Worm (Caenorhabditis elegans) whole organism, midembryonic: ENCODE results near the gene Y77E11A.12.

ENCODE experiments used
- T22C8.4 ChIP-seq: fragments of 200-800 bp; sonication (Bioruptor generic); IDR thresholded peaks from 2 replicates; pipeline ENCODE4 v1.3.6; 2022; ENCODE audit warnings: missing genetic modification characterization, missing compliant biosample characterization
- cog-1 ChIP-seq: sonication (generic microtip); optimal IDR thresholded peaks from 2 replicates; lab custom pipeline; 2016; ENCODE audit warnings: missing genetic modification characterization, missing compliant biosample characterization
- flt-1 ChIP-seq: fragments of 200-800 bp; sonication (Bioruptor generic); IDR thresholded peaks from 2 replicates; pipeline ENCODE4 v1.3.6; 2022; ENCODE audit warnings: missing genetic modification characterization, missing compliant biosample characterization
- klf-2 ChIP-seq: fragments of 200-800 bp; sonication (Bioruptor generic); conservative IDR thresholded peaks from 2 replicates; pipeline ENCODE4 v1.3.6; 2022; ENCODE audit warnings: missing genetic modification reagents, missing genetic modification characterization, missing compliant biosample characterization
- med-1 ChIP-seq: sonication (generic microtip); optimal IDR thresholded peaks from 2 replicates; lab custom pipeline; 2017; ENCODE audit warnings: missing genetic modification characterization, mild to moderate bottlenecking, missing compliant biosample characterization, antibody characterized with exemption, missing genetic modification reagents; ENCODE audit not compliant: insufficient read depth
- ref-1 ChIP-seq: fragments of 200-800 bp; sonication (Bioruptor generic); conservative IDR thresholded peaks from 2 replicates; pipeline ENCODE4 v1.3.6; 2022; ENCODE audit warnings: missing genetic modification reagents, missing genetic modification characterization, missing compliant biosample characterization
- tab-1 ChIP-seq: fragments of 200-800 bp; sonication (Bioruptor generic); IDR thresholded peaks from 2 replicates; pipeline ENCODE4 v1.3.6; 2022; ENCODE audit warnings: missing genetic modification characterization, missing compliant biosample characterization
- ztf-23 ChIP-seq: fragments of 200-800 bp; sonication (Bioruptor generic); IDR thresholded peaks from 2 replicates; pipeline ENCODE4 v1.3.6; 2022; ENCODE audit warnings: missing genetic modification reagents, missing genetic modification characterization, missing compliant biosample characterization
- ztf-29 ChIP-seq: fragments of 200-800 bp; sonication (Bioruptor generic); IDR thresholded peaks from 2 replicates; pipeline ENCODE4 v1.3.6; 2022; ENCODE audit warnings: missing genetic modification reagents, missing genetic modification characterization, missing compliant biosample characterization

The Y77E11A.12 gene

DNA sequence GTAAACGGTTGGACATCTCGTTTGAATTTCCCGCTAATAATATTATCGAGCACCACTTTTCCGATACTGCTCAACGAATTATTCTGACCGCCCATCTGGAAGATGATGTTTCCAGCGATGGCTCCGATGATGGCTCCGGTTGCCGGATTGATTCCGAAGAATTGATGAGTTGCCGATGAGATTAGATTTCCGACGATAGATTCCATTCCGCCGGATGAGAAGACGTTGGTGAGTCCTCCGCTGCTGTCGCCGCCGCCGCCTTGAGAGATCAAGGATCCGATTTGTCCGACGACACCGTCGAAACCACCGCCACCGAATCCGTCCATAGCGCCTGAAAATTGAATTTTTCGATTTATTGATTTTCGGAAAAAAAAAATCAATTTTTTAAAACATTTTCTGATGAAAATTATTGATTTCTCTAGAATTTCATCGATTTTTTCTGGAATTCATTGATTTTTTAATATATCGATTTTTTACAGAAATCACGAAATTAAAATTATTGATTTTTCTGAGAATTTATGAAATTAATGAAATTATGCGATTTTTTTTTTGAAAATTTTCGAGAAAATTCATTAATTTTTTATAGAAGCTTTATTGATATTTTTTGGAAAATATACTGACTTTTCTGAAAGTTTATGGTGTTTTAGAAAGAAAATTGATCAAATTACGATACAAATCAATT, 30.8 kb downstream of the Y77E11A.12 start:
- TF ChIP-seq T22C8.4: peak; percentile 35; the same call in 1 of the 2 replicates
- no peak for TF ChIP-seq flt-1 (GFP tag; lab: Robert Waterston, UW)
- no peak for TF ChIP-seq klf-2
- TF ChIP-seq med-1: no peak

DNA sequence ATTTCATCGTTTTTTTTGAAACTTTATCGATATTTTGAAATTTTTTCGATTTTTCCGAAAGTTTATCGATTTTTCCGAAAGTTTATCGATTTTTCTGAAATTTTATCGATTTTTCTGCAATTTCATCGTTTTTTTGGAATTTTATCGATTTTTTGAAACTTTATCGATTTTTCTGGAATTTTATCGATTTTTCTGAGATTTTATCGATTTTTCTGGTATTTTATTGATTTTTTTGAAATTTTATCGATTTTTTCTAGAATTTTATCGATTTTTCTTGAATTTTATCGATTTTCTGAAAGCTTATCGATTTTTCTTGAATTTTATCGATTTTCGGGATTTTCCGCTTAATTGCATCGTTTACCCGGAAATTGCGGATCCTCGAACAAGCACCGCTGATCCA, 31.4 kb downstream of the Y77E11A.12 start:
- TF ChIP-seq ztf-23: no peak
- TF ChIP-seq T22C8.4: peak; percentile 95

DNA sequence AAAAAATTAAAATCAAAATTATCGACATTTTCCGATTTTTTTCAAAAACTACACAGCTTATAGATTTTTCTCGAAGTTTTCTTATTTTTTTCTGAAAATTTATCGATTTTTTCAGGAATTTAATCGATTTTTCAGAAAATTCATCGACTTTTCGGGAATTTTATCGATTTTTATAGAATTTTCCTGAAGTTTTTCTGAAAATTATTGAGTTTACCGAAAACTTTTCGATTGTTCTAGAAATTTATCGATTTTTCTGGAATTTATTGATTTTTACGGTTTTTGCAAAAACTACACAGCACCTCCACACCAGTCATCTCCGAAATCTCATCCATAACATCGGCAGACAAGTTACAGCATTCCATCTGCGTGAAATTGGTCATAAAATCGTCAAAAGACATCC, 37.3 kb downstream of the Y77E11A.12 start:
- TF ChIP-seq ref-1 (GFP tag; lab: Robert Waterston, UW) (no peak), T22C8.4 (peak; percentile 37; the same call in 1 of the 2 replicates)

DNA sequence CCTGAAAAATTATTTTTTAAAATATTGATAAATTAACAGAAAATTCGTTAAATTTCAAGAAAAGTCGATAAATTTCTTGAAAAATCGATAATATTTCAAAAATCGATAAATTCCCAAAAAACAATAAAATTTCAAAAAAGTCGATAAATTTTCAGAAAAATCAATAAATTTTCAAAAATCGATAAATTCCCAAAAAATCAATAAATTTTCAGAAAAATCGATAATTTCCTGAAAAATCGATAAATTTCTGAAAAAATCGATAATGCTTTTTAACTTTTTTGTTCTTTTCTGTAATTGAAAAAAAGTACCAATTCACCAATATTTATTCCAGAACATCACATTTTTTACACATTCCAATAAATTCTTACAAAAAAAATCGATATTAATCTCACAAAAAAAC, 39.8 kb downstream of the Y77E11A.12 start:
- TF ChIP-seq T22C8.4 (peak; percentile 97), flt-1 (GFP tag; lab: Robert Waterston, UW) (no peak)

DNA sequence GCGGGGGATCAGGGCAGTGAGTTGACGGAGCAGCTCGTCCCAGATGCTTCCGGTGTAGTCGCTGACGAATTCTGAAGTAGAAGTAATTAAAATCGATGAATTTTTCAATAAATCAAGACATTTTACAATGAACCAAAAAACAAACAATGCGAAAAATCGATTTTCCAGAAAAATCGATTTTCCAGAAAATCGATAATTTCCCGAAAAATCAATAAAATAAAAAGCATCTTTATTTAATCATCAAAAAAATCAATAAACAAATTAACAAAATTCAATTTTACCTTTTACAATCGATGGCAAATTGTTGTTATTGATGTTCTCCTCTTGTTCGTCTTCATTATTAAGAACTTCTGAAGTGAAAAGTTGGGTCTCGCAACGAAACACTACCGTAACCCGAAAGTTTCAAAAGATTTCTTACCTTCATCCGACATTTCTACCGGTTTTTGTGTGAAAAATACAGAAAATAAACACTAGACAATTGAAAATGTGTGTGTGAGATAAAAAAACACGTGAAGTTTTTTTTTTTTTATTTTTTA, 40.3 kb downstream of the Y77E11A.12 start, which contains the start of gene clp-6:
Gene clp-6 (minus strand): TSS at position 486 of the 536 bp plus-strand sequence.
- TF ChIP-seq med-1 (no peak), T22C8.4 (peak; percentile 68)

DNA sequence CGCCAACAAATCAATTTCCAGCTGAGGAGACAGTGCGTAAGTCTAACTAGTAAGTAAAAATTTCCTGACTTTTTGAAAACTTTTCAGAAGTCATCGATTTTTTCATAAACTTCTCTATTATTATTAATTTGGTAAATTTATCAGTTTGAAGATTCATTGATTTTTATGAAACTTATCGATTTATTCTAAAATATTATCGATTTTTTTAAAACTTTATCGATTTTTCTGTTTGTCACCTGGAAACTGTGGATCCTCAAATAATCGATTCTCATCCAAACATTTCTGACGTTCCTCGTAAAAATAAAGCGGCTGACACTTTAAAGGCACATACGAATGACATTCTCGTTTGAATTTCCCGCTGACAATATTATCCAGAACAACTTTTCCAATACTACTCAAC, 40.9 kb downstream of the Y77E11A.12 start:
- TF ChIP-seq ref-1 (GFP tag; lab: Robert Waterston, UW) (no peak), ztf-23 (no peak), klf-2 (no peak), tab-1 (GFP tag; lab: Robert Waterston, UW) (no peak), T22C8.4 (0 out of 2 replicates have a peak, but pooled peaks have one; percentile 48)

DNA sequence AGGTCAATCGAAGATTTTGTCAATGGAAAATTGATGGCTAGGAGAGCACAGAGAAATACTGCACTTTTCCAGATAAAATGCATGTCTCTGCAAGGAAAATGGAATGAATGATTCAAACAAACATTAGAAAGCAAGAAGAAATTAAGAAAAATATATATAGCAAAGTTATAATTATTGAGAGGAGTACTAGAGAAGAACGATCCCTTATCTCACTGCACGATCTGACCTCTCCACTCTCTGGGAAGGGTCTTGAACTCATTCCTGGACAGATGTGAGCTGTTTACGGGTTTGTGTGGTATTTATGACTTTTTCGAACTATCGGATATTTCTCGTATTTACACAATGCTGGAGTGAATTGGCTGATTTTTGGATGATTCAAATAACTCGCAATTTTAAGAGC, 44.6 kb downstream of the Y77E11A.12 start, which contains the start of gene Y77E11A.23:
Gene Y77E11A.23 (minus strand): TSS at position 107 of the 400 bp plus-strand sequence.
- no peak for TF ChIP-seq T22C8.4
- no peak for TF ChIP-seq ref-1 (GFP tag; lab: Robert Waterston, UW)
- no peak for TF ChIP-seq ztf-23
- TF ChIP-seq med-1: no peak

DNA sequence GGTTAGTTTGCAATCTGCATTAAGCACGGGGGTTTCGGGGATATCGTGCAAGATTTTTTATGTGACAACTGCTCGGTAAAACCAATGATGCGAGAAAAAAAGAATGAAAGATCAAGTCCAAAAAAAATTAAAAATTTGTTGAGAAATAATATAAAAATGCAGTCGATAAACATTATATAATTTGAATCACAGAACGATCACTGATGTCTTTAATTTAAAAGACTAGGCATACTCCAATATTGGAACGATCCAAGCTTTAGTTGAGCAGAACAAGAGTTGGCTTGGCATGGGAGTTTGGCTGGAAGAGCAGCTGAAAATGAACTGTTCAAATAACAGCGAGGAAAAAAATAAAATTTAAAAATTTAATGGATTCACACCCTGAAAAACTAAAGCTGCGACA, 47.6 kb downstream of the Y77E11A.12 start, which contains the start of gene clec-171:
Gene clec-171 (minus strand): TSS at position 101 of the 400 bp plus-strand sequence.
- TF ChIP-seq cog-1 (tag; lab: Kevin White, UChicago): no peak

DNA sequence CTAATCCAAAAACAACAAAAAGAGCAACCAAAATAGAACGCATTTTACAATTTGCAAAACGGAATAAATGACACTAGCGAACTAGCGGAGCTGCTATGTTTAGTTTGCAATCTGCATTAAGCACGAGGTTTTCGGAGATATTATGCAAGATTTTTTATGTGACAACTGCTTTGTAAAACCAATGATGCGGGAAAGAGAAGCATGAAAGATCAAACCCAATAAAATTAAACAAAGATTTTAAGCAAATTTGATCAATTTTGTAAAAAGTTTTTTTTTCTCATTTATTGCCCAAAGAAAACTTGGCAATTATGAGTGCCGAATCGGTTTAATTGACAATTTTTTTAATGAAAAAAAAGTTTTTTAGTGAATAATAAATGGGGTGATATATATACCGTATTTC, 49.9 kb downstream of the Y77E11A.12 start, which contains the start of gene Y77E11A.8:
Gene Y77E11A.8 (minus strand): TSS at position 101 of the 400 bp plus-strand sequence.
- no peak for TF ChIP-seq ztf-23
- no peak for TF ChIP-seq ztf-29
- TF ChIP-seq flt-1 (GFP tag; lab: Robert Waterston, UW): no peak

DNA sequence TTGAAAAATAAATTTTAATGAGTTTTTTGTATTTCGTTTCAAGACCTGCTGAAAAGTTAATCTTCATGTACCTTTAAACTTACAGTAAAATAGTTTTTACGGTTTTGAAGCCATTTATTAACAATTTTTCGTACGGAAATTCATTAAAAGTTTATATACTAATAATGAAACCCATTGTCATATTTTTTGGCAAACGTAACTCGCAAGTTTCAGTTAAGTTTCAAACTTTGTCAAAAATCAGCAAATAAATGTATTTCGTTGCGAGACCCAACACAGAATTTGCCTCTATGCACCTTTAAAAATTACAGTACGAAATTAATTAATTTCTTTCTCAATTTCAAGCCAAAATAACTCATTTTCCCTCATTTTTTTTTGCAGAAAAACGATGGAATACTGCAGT, 54.3 kb downstream of the Y77E11A.12 start, which contains the start of gene jtr-1:
Gene jtr-1 (plus strand): TSS at position 327 of the 400 bp plus-strand sequence.
- TF ChIP-seq T22C8.4 (no peak), ztf-23 (no peak), ref-1 (GFP tag; lab: Robert Waterston, UW) (no peak), flt-1 (GFP tag; lab: Robert Waterston, UW) (no peak), klf-2 (no peak), ztf-29 (no peak), tab-1 (GFP tag; lab: Robert Waterston, UW) (no peak), med-1 (no peak), cog-1 (tag; lab: Kevin White, UChicago) (no peak)

DNA sequence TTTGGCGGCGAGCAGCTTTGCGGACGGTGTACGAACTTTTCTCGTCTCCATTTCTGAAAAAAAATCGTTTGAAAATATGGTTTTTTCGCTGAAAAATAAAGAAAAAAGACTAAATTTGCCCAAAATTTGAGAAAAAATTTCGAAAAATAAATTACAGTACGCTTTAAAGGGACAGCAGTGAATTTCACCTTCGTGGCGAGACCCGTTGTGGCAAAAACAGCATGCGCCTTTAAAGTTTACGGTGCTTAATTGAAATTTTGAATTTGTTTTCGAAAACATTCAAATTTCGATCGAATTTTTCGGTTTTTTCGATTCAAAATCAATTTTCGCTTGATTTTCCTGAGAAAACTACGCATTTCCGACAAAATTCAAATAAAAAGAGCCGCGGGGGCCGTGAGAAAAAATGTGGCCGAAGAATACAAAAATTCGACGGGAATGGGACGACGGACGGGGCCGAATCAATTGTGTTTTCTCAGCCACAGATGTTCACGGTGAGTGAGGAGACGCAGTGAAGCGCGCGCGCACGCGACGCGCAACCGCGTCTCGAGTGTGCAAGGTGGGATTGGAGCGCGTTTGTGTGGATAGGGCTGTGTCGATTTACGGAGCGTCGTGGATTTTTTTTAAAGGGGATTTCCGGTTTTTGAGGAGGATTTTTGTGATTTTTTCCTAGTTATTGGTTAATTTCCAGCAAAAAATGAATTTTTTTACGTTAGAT, 55.0 kb downstream of the Y77E11A.12 start, which contains the start of gene Y77E11A.7:
Gene Y77E11A.7 (minus strand): TSS at position 55 of the 715 bp plus-strand sequence.
- TF ChIP-seq flt-1 (GFP tag; lab: Robert Waterston, UW): peak; percentile 77
- peak; percentile 61 for TF ChIP-seq T22C8.4
- TF ChIP-seq ztf-29: peak; percentile 51; the same call in 1 of the 2 replicates
- TF ChIP-seq klf-2: no peak
- peak; percentile 73; the same call in 1 of the 2 replicates for TF ChIP-seq ztf-23
- peak; percentile 73 for TF ChIP-seq cog-1 (tag; lab: Kevin White, UChicago)
- TF ChIP-seq ref-1 (GFP tag; lab: Robert Waterston, UW): no peak
- TF ChIP-seq med-1: no peak
- no peak for TF ChIP-seq tab-1 (GFP tag; lab: Robert Waterston, UW)
